Fruit fly (Drosophila melanogaster): Measurements from ENCODE around the gene pho.

dm6 chr4:1182809-1183208 is 1.4 kb upstream of the pho start:
- TF ChIP-seq phol (tag; optimal IDR thresholded peaks at IDR 0.05) = no peak
- TF ChIP-seq Camta (GFP tag; optimal IDR thresholded peaks at IDR 0.05) = no peak
- TF ChIP-seq CG14667 (GFP tag; IDR thresholded peaks at IDR 0.05) = no peak
- TF ChIP-seq Fer1 (GFP tag; optimal IDR thresholded peaks at IDR 0.05) = no peak
- TF ChIP-seq NFAT (GFP tag; IDR thresholded peaks at IDR 0.05) = no peak
- no peak for TF ChIP-seq CG12769 (tag; optimal IDR thresholded peaks at IDR 0.05)
- TF ChIP-seq pum (GFP tag; optimal IDR thresholded peaks at IDR 0.05) = no peak
- TF ChIP-seq sqz (GFP tag; optimal IDR thresholded peaks at IDR 0.05) = no peak

Data from whole organism, embryonic.